Fruit fly (Drosophila melanogaster) whole organism, prepupa: ENCODE data around the gene CCHa1.

ENCODE experiments used
- CG10631 ChIP-seq: fragments of 200-800 bp; sonication (Bioruptor generic); optimal IDR thresholded peaks from 2 replicates; lab custom pipeline; 2016; ENCODE audit warnings: missing biosample characterization, missing genetic modification characterization
- CG11294 ChIP-seq: fragments of 200-800 bp; sonication (Bioruptor generic); IDR thresholded peaks from 2 replicates; pipeline ENCODE4 v1.3.6; 2022; ENCODE audit warnings: missing biosample characterization, missing genetic modification characterization
- CG11902 ChIP-seq: fragments of 200-800 bp; sonication (Bioruptor generic); optimal IDR thresholded peaks from 3 replicates; lab custom pipeline; 2016; ENCODE audit warnings: missing biosample characterization, missing genetic modification characterization
- CG15336 ChIP-seq: fragments of 200-800 bp; sonication (Bioruptor generic); IDR thresholded peaks from 2 replicates; pipeline ENCODE4 v1.3.6; 2022; ENCODE audit warnings: missing biosample characterization, missing genetic modification characterization
- CG1621 ChIP-seq: fragments of 200-800 bp; sonication (Bioruptor generic); optimal IDR thresholded peaks from 3 replicates; lab custom pipeline; 2018; ENCODE audit warnings: missing biosample characterization, mild to moderate bottlenecking, missing genetic modification characterization
- CG16779 ChIP-seq: fragments of 200-800 bp; sonication (Bioruptor generic); optimal IDR thresholded peaks from 3 replicates; lab custom pipeline; 2017; ENCODE audit warnings: missing biosample characterization, mild to moderate bottlenecking, missing genetic modification characterization
- CG3032 ChIP-seq: fragments of 200-800 bp; optimal IDR thresholded peaks from 2 replicates; lab custom pipeline; 2019; ENCODE audit warnings: missing biosample characterization, mild to moderate bottlenecking, missing genetic modification characterization, moderate library complexity
- CG3919 ChIP-seq: fragments of 200-800 bp; sonication (Bioruptor generic); optimal IDR thresholded peaks from 3 replicates; lab custom pipeline; 2016; ENCODE audit warnings: missing biosample characterization, missing genetic modification characterization
- CG6276 ChIP-seq: fragments of 200-800 bp; sonication (Bioruptor generic); optimal IDR thresholded peaks from 2 replicates; lab custom pipeline; 2017; ENCODE audit warnings: missing biosample characterization, mild to moderate bottlenecking, missing genetic modification characterization
- CG6792 ChIP-seq: fragments of 200-800 bp; sonication (Bioruptor generic); optimal IDR thresholded peaks from 3 replicates; lab custom pipeline; 2016; ENCODE audit warnings: missing biosample characterization, missing genetic modification characterization
- CG6808 ChIP-seq: fragments of 200-800 bp; sonication (Bioruptor generic); optimal IDR thresholded peaks from 3 replicates; lab custom pipeline; 2017; ENCODE audit warnings: missing biosample characterization, missing genetic modification characterization, mild to moderate bottlenecking, moderate library complexity, missing genetic modification reagents
- CG6854 ChIP-seq: fragments of 200-800 bp; sonication (Bioruptor generic); optimal IDR thresholded peaks from 2 replicates; lab custom pipeline; 2017; ENCODE audit warnings: missing biosample characterization, mild to moderate bottlenecking, missing genetic modification characterization
- CG7368 ChIP-seq: fragments of 200-800 bp; sonication (Bioruptor generic); optimal IDR thresholded peaks from 3 replicates; lab custom pipeline; 2016; ENCODE audit warnings: missing biosample characterization, missing genetic modification characterization
- CG8119 ChIP-seq: fragments of 200-800 bp; sonication (Bioruptor generic); IDR thresholded peaks from 3 replicates; pipeline ENCODE4 v1.3.6; 2022; ENCODE audit warnings: missing biosample characterization, missing genetic modification characterization
- CG8632 ChIP-seq: fragments of 200-800 bp; sonication (Bioruptor generic); optimal IDR thresholded peaks from 3 replicates; lab custom pipeline; 2016; ENCODE audit warnings: missing biosample characterization, missing genetic modification characterization
- CG9139 ChIP-seq: fragments of 200-800 bp; sonication (Bioruptor generic); optimal IDR thresholded peaks from 3 replicates; lab custom pipeline; 2017; ENCODE audit warnings: missing biosample characterization, mild to moderate bottlenecking, missing genetic modification characterization
- Eip75B ChIP-seq: fragments of 200-800 bp; sonication (Bioruptor generic); optimal IDR thresholded peaks from 3 replicates; lab custom pipeline; 2016; ENCODE audit warnings: missing biosample characterization, missing genetic modification characterization
- Eip78C ChIP-seq: fragments of 200-800 bp; sonication (Bioruptor generic); peaks from one replicate; lab custom pipeline; 2016; ENCODE audit warnings: missing biosample characterization, missing genetic modification characterization
- Eip93F ChIP-seq: fragments of 200-800 bp; sonication (Bioruptor generic); optimal IDR thresholded peaks from 2 replicates; lab custom pipeline; 2016; ENCODE audit warnings: missing biosample characterization, mild to moderate bottlenecking, missing genetic modification characterization
- Ets96B ChIP-seq: fragments of 200-800 bp; optimal IDR thresholded peaks from 2 replicates; lab custom pipeline; 2019; ENCODE audit warnings: missing biosample characterization, mild to moderate bottlenecking, missing genetic modification characterization, moderate library complexity
- Hr38 ChIP-seq: sonication (Bioruptor generic); optimal IDR thresholded peaks from 2 replicates; lab custom pipeline; 2016; ENCODE audit warnings: missing biosample characterization, missing genetic modification characterization
- Hr39 ChIP-seq: fragments of 200-800 bp; sonication (Bioruptor generic); optimal IDR thresholded peaks from 2 replicates; lab custom pipeline; 2016; ENCODE audit warnings: missing biosample characterization, missing genetic modification characterization
- Lpt ChIP-seq: fragments of 200-800 bp; sonication (Bioruptor generic); optimal IDR thresholded peaks from 3 replicates; lab custom pipeline; 2016; ENCODE audit warnings: missing biosample characterization, missing genetic modification characterization
- Met ChIP-seq: fragments of 200-800 bp; sonication (Bioruptor generic); optimal IDR thresholded peaks from 3 replicates; lab custom pipeline; 2016; ENCODE audit warnings: missing biosample characterization, missing genetic modification characterization
- OdsH ChIP-seq: fragments of 200-800 bp; sonication (Bioruptor generic); optimal IDR thresholded peaks from 3 replicates; lab custom pipeline; 2016; ENCODE audit warnings: missing biosample characterization, missing genetic modification characterization
- Sox102F ChIP-seq: fragments of 200-800 bp; sonication (Bioruptor generic); optimal IDR thresholded peaks from 2 replicates; lab custom pipeline; 2016; ENCODE audit warnings: missing biosample characterization, mild to moderate bottlenecking, missing genetic modification characterization
- Sox14 ChIP-seq: fragments of 200-800 bp; sonication (Bioruptor generic); optimal IDR thresholded peaks from 3 replicates; lab custom pipeline; 2016; ENCODE audit warnings: missing biosample characterization, missing genetic modification characterization
- cyc ChIP-seq: fragments of 200-800 bp; sonication (Bioruptor generic); optimal IDR thresholded peaks from 3 replicates; lab custom pipeline; 2016; ENCODE audit warnings: missing biosample characterization, missing genetic modification characterization
- dac ChIP-seq: fragments of 200-800 bp; sonication (Bioruptor generic); optimal IDR thresholded peaks from 2 replicates; lab custom pipeline; 2017; ENCODE audit warnings: missing biosample characterization, mild to moderate bottlenecking, missing genetic modification characterization
- dsx ChIP-seq: fragments of 200-800 bp; optimal IDR thresholded peaks from 3 replicates; lab custom pipeline; 2019; ENCODE audit warnings: missing biosample characterization, mild to moderate bottlenecking, missing genetic modification characterization, moderate library complexity; ENCODE audit not compliant: poor library complexity, severe bottlenecking
- eg ChIP-seq: fragments of 200-800 bp; sonication (Bioruptor generic); IDR thresholded peaks from 3 replicates; pipeline ENCODE4 v1.3.6; 2022; ENCODE audit warnings: missing biosample characterization, missing genetic modification characterization
- esn ChIP-seq: fragments of 200-800 bp; sonication (Bioruptor generic); optimal IDR thresholded peaks from 2 replicates; lab custom pipeline; 2016; ENCODE audit warnings: missing biosample characterization, mild to moderate bottlenecking, missing genetic modification characterization, moderate library complexity
- fd59A ChIP-seq: fragments of 200-800 bp; sonication (Bioruptor generic); optimal IDR thresholded peaks from 2 replicates; lab custom pipeline; 2017; ENCODE audit warnings: missing biosample characterization, mild to moderate bottlenecking, missing genetic modification characterization, missing genetic modification reagents
- fkh ChIP-seq: fragments of 200-800 bp; sonication (Bioruptor generic); optimal IDR thresholded peaks from 3 replicates; lab custom pipeline; 2017; ENCODE audit warnings: missing biosample characterization, mild to moderate bottlenecking, missing genetic modification characterization, moderate library complexity
- lz ChIP-seq: fragments of 200-800 bp; sonication (Bioruptor generic); optimal IDR thresholded peaks from 3 replicates; lab custom pipeline; 2016; ENCODE audit warnings: missing biosample characterization, missing genetic modification characterization
- net ChIP-seq: fragments of 200-800 bp; sonication (Bioruptor generic); optimal IDR thresholded peaks from 3 replicates; lab custom pipeline; 2016; ENCODE audit warnings: missing biosample characterization, missing genetic modification characterization
- pdm3 ChIP-seq: fragments of 200-800 bp; sonication (Bioruptor generic); optimal IDR thresholded peaks from 3 replicates; lab custom pipeline; 2016; ENCODE audit warnings: missing biosample characterization, missing genetic modification characterization
- salr ChIP-seq, 2 experiments: fragments of 200-800 bp; sonication (Bioruptor generic); optimal IDR thresholded peaks; 3 replicates each; lab custom pipeline; 2016 to 2018; ENCODE audit warnings: missing biosample characterization in 2 of 2, missing genetic modification characterization in 2 of 2, mild to moderate bottlenecking in 1 of 2
- spab ChIP-seq: fragments of 200-800 bp; sonication (Bioruptor generic); optimal IDR thresholded peaks from 2 replicates; lab custom pipeline; 2017; ENCODE audit warnings: missing biosample characterization, mild to moderate bottlenecking, missing genetic modification characterization, missing genetic modification reagents
- ss ChIP-seq, 2 experiments: fragments of 200-800 bp; sonication (Bioruptor generic); optimal IDR thresholded peaks; 2 replicates in 1 of 2; 3 replicates in 1 of 2; lab custom pipeline; 2017 to 2018; ENCODE audit warnings: mild to moderate bottlenecking in 2 of 2, missing biosample characterization in 2 of 2, missing genetic modification characterization in 2 of 2, moderate library complexity in 1 of 2
- svp ChIP-seq: fragments of 200-800 bp; sonication (Bioruptor generic); peaks from one replicate; lab custom pipeline; 2016; ENCODE audit warnings: missing biosample characterization, missing genetic modification characterization
- topi ChIP-seq: fragments of 200-800 bp; sonication (Bioruptor generic); optimal IDR thresholded peaks from 3 replicates; lab custom pipeline; 2016; ENCODE audit warnings: missing biosample characterization, missing genetic modification characterization
- vri ChIP-seq: fragments of 200-800 bp; sonication (Bioruptor generic); optimal IDR thresholded peaks from 3 replicates; lab custom pipeline; 2016; ENCODE audit warnings: missing biosample characterization, mild to moderate bottlenecking, missing genetic modification characterization

Gene CCHa1

dm6 chr3R:14088887-14089567 lies 7.6 kb downstream of the CCHa1 start, which contains the start of gene Npc2b (continued):
- TF ChIP-seq OdsH (peak; percentile 30), Sox14 (GFP tag; lab: Kevin White, UChicago) (peak; percentile 63), CG1621 (peak; percentile 22), Lpt (GFP tag; lab: Kevin White, UChicago) (peak; percentile 25), CG7368 (no peak), lz (GFP tag; lab: Kevin White, UChicago) (peak; percentile 68), Hr38 (no peak), dac (GFP tag; lab: Kevin White, UChicago) (peak; percentile 9), net (GFP tag; lab: Kevin White, UChicago) (peak; percentile 49)
- TF ChIP-seq, all 60 proteins: peak for 36

- no peak for TF ChIP-seq CG6808
- TF ChIP-seq dsx (GFP tag; lab: Kevin White, UChicago) = peak; percentile 58
- TF ChIP-seq ss (GFP tag; optimal IDR thresholded peaks at IDR 0.05; lab: Kevin White, UChicago) = peak; percentile 3 to 42
- TF ChIP-seq vri (GFP tag; lab: Kevin White, UChicago) = no peak
- TF ChIP-seq svp (GFP tag; lab: Kevin White, UChicago) = peak; percentile 73
- peak; percentile 66 for TF ChIP-seq Eip78C (GFP tag; lab: Kevin White, UChicago)
Measured at dm6 chr3R:14088157-14088556, 8.5 kb downstream of the CCHa1 start.

dm6 chr3R:14085555-14085954 lies 11.1 kb downstream of the CCHa1 start:
- no peak for TF ChIP-seq eg (GFP tag; lab: Robert Waterston, UW)
- peak; percentile 2 for TF ChIP-seq Ets96B (tag; lab: Kevin White, UChicago)
- no peak for TF ChIP-seq Hr39 (GFP tag; lab: Kevin White, UChicago)
- TF ChIP-seq CG15336 (GFP tag; lab: Robert Waterston, UW) = no peak
- peak; percentile 55 for TF ChIP-seq Eip78C (GFP tag; lab: Kevin White, UChicago)
- no peak for TF ChIP-seq svp (GFP tag; lab: Kevin White, UChicago)
- no peak for TF ChIP-seq OdsH
- no peak for TF ChIP-seq CG11294 (GFP tag; lab: Robert Waterston, UW)
- TF ChIP-seq Eip75B (GFP tag; lab: Kevin White, UChicago) = no peak
- TF ChIP-seq CG6276 (GFP tag; lab: Kevin White, UChicago) = no peak
- no peak for TF ChIP-seq Sox14 (GFP tag; lab: Kevin White, UChicago)

- TF ChIP-seq CG6276 (GFP tag; lab: Kevin White, UChicago) (no peak), ss (GFP tag; optimal IDR thresholded peaks at IDR 0.05; lab: Kevin White, UChicago) (no peak), CG3032 (tag; lab: Kevin White, UChicago) (no peak), CG11902 (GFP tag; lab: Kevin White, UChicago) (no peak), Eip93F (GFP tag; lab: Kevin White, UChicago) (no peak), CG1621 (no peak), vri (GFP tag; lab: Kevin White, UChicago) (no peak), OdsH (no peak), fkh (GFP tag; lab: Kevin White, UChicago) (no peak), CG6792 (no peak), CG8119 (GFP tag; lab: Robert Waterston, UW) (no peak), pdm3 (GFP tag; lab: Kevin White, UChicago) (no peak), CG6854 (GFP tag; lab: Kevin White, UChicago) (no peak)
Measured at dm6 chr3R:14081526-14081925, 15.1 kb downstream of the CCHa1 start.

dm6 chr3R:14077026-14077425 lies 19.6 kb downstream of the CCHa1 start:
- TF ChIP-seq Lpt (GFP tag; lab: Kevin White, UChicago) = peak; percentile 48
- peak; percentile 16; the same call in 1 of the 2 replicates for TF ChIP-seq CG11294 (GFP tag; lab: Robert Waterston, UW)
- no peak for TF ChIP-seq salr (GFP tag; optimal IDR thresholded peaks at IDR 0.05; lab: Kevin White, UChicago)
- TF ChIP-seq Eip78C (GFP tag; lab: Kevin White, UChicago) = peak; percentile 85
- TF ChIP-seq cyc (GFP tag; lab: Kevin White, UChicago) = peak; percentile 64
- peak; percentile 21 for TF ChIP-seq fd59A (GFP tag; lab: Kevin White, UChicago)
- no peak for TF ChIP-seq CG16779 (tag; lab: Kevin White, UChicago)
- TF ChIP-seq CG9139 (GFP tag; lab: Kevin White, UChicago) = peak; percentile 44
- peak; percentile 28 for TF ChIP-seq esn (GFP tag; lab: Kevin White, UChicago)
- peak; percentile 42 for TF ChIP-seq spab (GFP tag; lab: Kevin White, UChicago)
- TF ChIP-seq OdsH = peak; percentile 56
- TF ChIP-seq CG3919 = peak; percentile 77
- TF ChIP-seq CG10631 (GFP tag; lab: Kevin White, UChicago) = peak; percentile 24
- peak; percentile 42 for TF ChIP-seq Met (GFP tag; lab: Kevin White, UChicago)
- no peak for TF ChIP-seq CG6276 (GFP tag; lab: Kevin White, UChicago)
- TF ChIP-seq Sox102F (GFP tag; lab: Kevin White, UChicago) = peak; percentile 19
- TF ChIP-seq topi (GFP tag; lab: Kevin White, UChicago) = peak; percentile 43
- peak; percentile 48 for TF ChIP-seq CG8632 (GFP tag; lab: Kevin White, UChicago)
